Fruit fly (Drosophila melanogaster) Kc167 (cell line): ENCODE results near the gene CG9312.

Source experiments
- Myc ChIP-seq: fragments of >200 bp; optimal IDR thresholded peaks from 2 replicates; lab custom pipeline; 2017; ENCODE audit warnings: missing external identifiers
- Sin3A ChIP-seq: fragments of >200 bp; optimal IDR thresholded peaks from 2 replicates; lab custom pipeline; 2018; ENCODE audit warnings: missing external identifiers
- h ChIP-seq: fragments of >200 bp; optimal IDR thresholded peaks from 3 replicates; lab custom pipeline; 2018; ENCODE audit warnings: missing external identifiers
- insv ChIP-seq: fragments of >200 bp; optimal IDR thresholded peaks from 3 replicates; lab custom pipeline; 2018; ENCODE audit warnings: missing external identifiers
- psq ChIP-seq: fragments of >200 bp; optimal IDR thresholded peaks from 2 replicates; lab custom pipeline; 2017; ENCODE audit warnings: missing external identifiers
- ttk ChIP-seq: sonication (Bioruptor generic); optimal IDR thresholded peaks from 2 replicates; lab custom pipeline; 2017; ENCODE audit warnings: missing external identifiers

The CG9312 gene

DNA sequence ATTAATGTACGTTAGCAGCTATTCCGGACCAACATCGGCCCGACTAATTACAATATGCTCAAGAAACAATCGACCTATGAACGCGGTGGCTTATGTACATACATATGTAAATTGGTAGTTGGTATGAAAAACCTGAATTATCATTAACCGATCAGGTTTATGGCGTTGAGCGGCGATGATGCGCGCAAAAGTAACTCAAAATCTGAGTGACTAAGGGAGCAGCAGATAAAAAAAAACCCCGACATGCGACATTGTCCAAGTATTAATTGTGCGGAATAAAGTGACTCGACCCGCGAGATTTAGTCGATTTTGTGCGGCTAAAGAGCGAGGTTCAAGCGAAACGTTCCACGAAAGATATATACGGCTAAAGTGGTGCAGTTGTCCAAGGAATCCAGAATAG, at the start of gene CG9312:
TSS of gene CG9312 (plus strand) at position 301 of the 400 bp plus-strand sequence.
- TF ChIP-seq Myc (lab: Kevin White, UChicago) = no peak
- TF ChIP-seq insv (lab: Kevin White, UChicago) = no peak

DNA sequence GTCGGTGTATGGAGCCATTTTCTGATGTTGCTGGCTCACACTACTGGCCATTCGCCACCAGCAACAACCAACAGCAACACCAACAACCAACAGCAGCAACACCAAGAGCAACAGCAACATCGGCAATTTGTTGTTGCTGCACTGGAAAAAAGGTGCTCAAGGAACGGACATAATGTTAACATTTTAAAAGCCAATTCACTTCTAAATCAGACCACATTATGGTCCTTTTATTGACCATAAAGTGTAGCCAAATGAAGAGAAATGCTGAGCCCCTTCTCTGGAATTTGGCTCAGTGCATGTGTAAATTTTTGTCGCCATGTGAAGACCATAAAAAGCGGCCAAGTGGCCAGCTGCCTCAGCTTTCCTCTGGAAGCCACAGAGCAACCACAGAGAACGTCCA, 48.7 kb upstream of the CG9312 start:
- no peak for TF ChIP-seq insv (lab: Kevin White, UChicago)
- TF ChIP-seq h (lab: Kevin White, UChicago) = no peak
- no peak for TF ChIP-seq ttk (lab: Kevin White, UChicago)
- no peak for TF ChIP-seq Myc (lab: Kevin White, UChicago)
- TF ChIP-seq Sin3A (lab: Kevin White, UChicago) = no peak
- no peak for TF ChIP-seq psq (lab: Kevin White, UChicago)

DNA sequence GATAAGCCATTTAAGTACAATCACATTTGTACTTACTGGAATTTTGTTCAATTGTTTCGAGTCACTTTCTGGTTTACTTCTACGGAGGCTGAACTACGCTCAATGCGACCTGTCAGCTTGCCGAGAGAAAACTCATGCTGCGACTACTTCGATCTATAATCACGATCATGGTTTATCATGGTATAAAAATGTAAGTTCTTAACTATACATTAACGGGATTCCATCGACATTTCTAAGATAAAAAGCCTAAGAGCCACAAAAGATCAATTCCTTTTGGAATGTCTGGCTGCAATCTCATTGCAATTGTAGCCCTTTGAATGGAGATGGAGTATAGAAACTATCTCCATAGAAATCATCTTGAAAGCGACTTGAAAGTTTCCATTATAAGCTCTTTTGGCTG, 47.5 kb upstream of the CG9312 start, which contains the start of gene Ubc87F:
TSS of gene Ubc87F (minus strand) at position 101 of the 400 bp plus-strand sequence.
- no peak for TF ChIP-seq ttk (lab: Kevin White, UChicago)
- no peak for TF ChIP-seq Myc (lab: Kevin White, UChicago)
- no peak for TF ChIP-seq psq (lab: Kevin White, UChicago)
- TF ChIP-seq Sin3A (lab: Kevin White, UChicago) = no peak
- no peak for TF ChIP-seq h (lab: Kevin White, UChicago)
- TF ChIP-seq insv (lab: Kevin White, UChicago) = no peak

DNA sequence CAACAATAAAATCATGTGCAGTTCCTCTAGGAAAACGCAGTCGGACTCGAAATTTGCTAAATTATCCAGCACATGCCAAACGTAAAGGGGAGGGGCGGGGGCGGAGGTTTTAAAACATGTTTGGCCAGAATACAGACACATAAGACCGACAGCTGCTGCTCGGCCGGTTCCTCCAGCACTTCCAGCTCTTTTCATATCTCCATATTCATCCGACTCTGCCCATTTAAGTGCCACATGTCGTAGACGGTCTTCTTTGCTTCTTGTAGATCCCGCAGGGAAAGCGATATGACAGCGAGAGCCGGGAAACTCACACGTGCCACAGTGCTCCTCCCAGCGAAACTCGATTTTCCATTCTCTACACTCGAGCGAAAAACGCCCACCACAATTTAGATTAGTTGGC, 46.5 kb upstream of the CG9312 start:
- TF ChIP-seq ttk (lab: Kevin White, UChicago) = no peak
- no peak for TF ChIP-seq Sin3A (lab: Kevin White, UChicago)
- TF ChIP-seq psq (lab: Kevin White, UChicago) = no peak
- TF ChIP-seq h (lab: Kevin White, UChicago) = no peak
- TF ChIP-seq Myc (lab: Kevin White, UChicago) = no peak
- no peak for TF ChIP-seq insv (lab: Kevin White, UChicago)

DNA sequence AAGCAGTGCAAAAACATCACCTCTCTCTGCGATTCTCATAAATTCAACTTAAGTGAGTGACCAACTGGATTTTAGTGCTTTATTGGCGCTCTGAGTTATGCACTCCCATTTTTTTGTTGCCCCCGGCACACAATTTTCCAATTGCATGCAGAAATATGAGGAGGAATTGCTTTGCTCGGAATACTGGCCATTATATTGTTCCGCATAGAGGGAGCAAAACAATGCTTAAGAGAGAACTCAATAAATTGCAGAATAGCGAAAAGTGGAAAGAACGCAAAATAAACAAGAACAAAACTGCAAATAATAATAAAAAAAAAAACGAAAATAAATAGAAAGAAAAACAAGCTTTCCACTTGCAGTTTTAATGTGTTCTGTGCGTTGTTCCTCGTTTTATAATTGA, 44.8 kb upstream of the CG9312 start:
- TF ChIP-seq insv (lab: Kevin White, UChicago) = no peak
- TF ChIP-seq ttk (lab: Kevin White, UChicago) = no peak
- TF ChIP-seq psq (lab: Kevin White, UChicago) = no peak
- no peak for TF ChIP-seq h (lab: Kevin White, UChicago)
- no peak for TF ChIP-seq Sin3A (lab: Kevin White, UChicago)
- no peak for TF ChIP-seq Myc (lab: Kevin White, UChicago)

DNA sequence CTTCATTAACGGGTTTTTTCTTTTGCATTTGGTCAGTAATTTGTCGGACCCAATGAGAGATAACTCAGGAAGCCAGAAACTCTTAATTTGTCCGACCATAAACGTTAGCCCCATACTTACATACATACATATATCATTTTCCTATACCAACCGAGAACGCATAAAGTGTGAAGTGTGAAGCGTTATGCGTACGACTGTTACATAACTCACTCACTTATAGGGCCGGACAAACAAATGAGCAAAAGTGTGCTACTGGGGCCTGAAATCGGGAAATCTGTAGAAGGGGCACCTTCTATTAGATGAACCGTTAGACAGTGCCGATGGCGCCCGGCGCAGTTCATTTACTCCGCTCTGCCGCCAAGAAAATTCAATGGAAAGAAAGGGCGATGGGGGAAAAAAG, 43.6 kb upstream of the CG9312 start:
- TF ChIP-seq Sin3A (lab: Kevin White, UChicago) (no peak), h (lab: Kevin White, UChicago) (no peak), Myc (lab: Kevin White, UChicago) (no peak), insv (lab: Kevin White, UChicago) (no peak), psq (lab: Kevin White, UChicago) (no peak), ttk (lab: Kevin White, UChicago) (no peak)

DNA sequence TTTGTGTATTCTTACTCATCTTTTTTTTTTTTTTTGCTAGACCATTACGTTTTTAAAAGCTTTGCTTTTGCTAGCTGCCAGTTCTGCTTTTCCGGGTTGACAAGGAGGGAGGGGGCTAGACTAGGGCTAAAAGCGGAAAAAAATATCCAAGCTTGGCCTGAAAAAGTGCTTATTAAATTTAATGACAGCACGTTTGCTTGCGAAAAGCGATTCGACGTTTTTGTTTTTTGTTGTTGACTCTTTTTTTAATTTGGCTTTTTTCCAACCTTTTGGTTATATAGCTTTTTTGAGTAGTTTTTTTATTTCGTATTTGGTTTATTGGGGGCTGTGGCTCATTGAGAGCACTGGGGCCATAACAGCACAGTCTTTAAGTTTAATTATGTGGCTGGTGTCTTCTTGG, 43.1 kb upstream of the CG9312 start:
- TF ChIP-seq insv (lab: Kevin White, UChicago) (no peak), Myc (lab: Kevin White, UChicago) (no peak), h (lab: Kevin White, UChicago) (no peak), ttk (lab: Kevin White, UChicago) (no peak), psq (lab: Kevin White, UChicago) (no peak), Sin3A (lab: Kevin White, UChicago) (no peak)

DNA sequence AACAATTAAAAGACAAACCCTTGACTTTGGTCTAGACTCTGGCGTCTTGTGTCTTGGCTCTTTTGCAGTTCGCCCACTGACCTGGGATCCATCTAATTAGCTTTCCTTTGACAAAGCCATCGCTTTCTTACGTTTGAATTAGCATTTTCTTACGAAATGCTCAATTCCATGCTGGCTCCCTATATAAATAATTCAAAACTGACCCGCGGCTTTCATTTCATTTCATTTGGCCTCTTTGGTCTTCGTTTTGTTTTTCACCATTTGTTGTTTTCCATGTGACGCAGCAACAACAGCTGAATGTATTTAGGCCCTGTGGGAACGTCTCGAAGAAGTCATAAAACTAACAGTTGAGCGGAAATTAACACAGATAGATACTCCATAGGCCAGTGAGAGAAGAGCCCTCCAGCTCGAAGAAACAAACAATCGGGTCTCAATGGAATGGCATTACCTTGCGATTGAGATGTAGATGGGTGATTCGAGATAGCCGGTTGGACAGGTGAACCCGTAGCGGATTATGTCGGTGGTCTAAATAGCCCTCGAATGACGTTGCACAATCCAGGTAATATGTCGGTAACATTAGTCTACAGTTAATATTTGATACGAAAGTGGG, 41.4 kb upstream of the CG9312 start:
- no peak for TF ChIP-seq Myc (lab: Kevin White, UChicago)
- TF ChIP-seq insv (lab: Kevin White, UChicago) = no peak
- TF ChIP-seq h (lab: Kevin White, UChicago) = no peak
- no peak for TF ChIP-seq Sin3A (lab: Kevin White, UChicago)
- no peak for TF ChIP-seq ttk (lab: Kevin White, UChicago)
- TF ChIP-seq psq (lab: Kevin White, UChicago) = no peak

DNA sequence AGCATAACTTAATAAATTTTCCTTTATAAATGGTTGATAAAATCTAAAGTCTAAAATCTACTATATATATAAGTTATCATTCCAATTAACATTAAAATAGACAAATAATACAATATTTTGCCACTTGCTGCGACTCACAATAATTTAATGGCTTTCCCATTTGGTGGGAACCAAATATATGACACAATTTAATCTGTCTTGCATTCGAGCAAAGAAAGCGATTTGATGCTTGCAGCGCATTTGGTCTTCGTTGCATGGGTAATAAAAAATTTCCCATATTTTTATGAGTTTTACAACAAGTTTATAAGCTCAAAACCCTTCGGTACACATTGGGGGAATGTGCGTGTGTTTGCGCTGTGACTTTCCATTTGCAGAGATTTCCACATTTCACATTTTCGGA, 38.8 kb upstream of the CG9312 start:
- no peak for TF ChIP-seq Sin3A (lab: Kevin White, UChicago)
- TF ChIP-seq psq (lab: Kevin White, UChicago) = no peak
- TF ChIP-seq h (lab: Kevin White, UChicago) = no peak
- TF ChIP-seq insv (lab: Kevin White, UChicago) = no peak
- TF ChIP-seq Myc (lab: Kevin White, UChicago) = no peak
- TF ChIP-seq ttk (lab: Kevin White, UChicago) = no peak

DNA sequence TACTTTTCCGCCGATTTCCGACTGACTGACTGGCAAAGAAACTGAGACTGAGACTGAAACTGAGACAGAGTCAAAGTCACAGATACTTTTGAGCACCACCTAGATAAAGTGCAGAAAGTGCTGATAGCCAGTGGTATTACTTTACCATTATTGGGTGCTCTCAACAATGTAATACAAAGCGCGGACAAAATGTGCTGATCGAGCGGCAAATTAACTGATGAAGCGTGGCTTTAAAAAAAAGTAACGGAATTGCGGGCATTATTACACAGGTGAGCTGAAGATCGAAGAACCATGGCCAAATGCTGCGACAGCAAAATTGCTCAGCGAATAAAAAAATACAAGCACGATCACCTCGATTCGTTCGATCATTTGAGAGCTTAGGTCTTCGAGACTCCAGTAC, 36.7 kb upstream of the CG9312 start:
- no peak for TF ChIP-seq insv (lab: Kevin White, UChicago)
- no peak for TF ChIP-seq ttk (lab: Kevin White, UChicago)
- TF ChIP-seq psq (lab: Kevin White, UChicago) = no peak
- no peak for TF ChIP-seq Myc (lab: Kevin White, UChicago)
- TF ChIP-seq h (lab: Kevin White, UChicago) = no peak
- TF ChIP-seq Sin3A (lab: Kevin White, UChicago) = no peak

DNA sequence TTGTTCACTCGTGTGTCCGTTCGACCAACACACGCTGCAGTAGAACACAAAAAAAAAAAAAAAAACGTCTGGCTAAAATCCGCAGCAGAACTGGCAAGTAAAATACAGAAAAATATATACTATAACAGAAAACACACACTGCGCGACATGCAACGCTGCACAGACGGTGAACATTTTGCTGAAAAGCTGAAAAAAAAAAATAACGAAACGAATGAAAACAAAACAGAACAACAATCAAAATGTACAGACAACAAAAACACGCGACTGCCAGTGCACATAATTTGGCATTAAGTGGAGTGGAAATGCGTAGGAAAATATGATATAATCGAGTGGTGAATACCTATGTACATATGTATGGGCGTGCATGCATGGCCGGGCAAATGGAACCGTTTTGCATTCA, 35.6 kb upstream of the CG9312 start:
- no peak for TF ChIP-seq Sin3A (lab: Kevin White, UChicago)
- TF ChIP-seq h (lab: Kevin White, UChicago) = no peak
- no peak for TF ChIP-seq psq (lab: Kevin White, UChicago)
- TF ChIP-seq ttk (lab: Kevin White, UChicago) = no peak
- no peak for TF ChIP-seq Myc (lab: Kevin White, UChicago)
- TF ChIP-seq insv (lab: Kevin White, UChicago) = no peak
